Fruit fly (Drosophila melanogaster) whole organism, embryonic: ENCODE results near the gene CG14370.

ENCODE experiments used
- Abd-B ChIP-seq: fragments of 200-800 bp; sonication (Bioruptor generic); optimal IDR thresholded peaks from 2 replicates; lab custom pipeline; 2018; ENCODE audit warnings: missing biosample characterization, mild to moderate bottlenecking, missing genetic modification characterization, moderate library complexity
- Adf1 ChIP-seq: fragments of 200-800 bp; sonication (Bioruptor generic); IDR thresholded peaks from 2 replicates; pipeline ENCODE4 v1.3.6; 2022; ENCODE audit warnings: missing biosample characterization, missing genetic modification characterization
- CG10274 ChIP-seq: fragments of 200-800 bp; sonication (Bioruptor generic); optimal IDR thresholded peaks from 3 replicates; lab custom pipeline; 2017; ENCODE audit warnings: missing biosample characterization, mild to moderate bottlenecking, missing genetic modification characterization
- CG10979 ChIP-seq: fragments of 200-800 bp; sonication (Bioruptor generic); optimal IDR thresholded peaks from 2 replicates; lab custom pipeline; 2018; ENCODE audit warnings: missing biosample characterization, mild to moderate bottlenecking, missing genetic modification characterization, moderate library complexity
- CG11560 ChIP-seq: fragments of 200-800 bp; sonication (Bioruptor generic); IDR thresholded peaks from 3 replicates; pipeline ENCODE4 v1.3.6; 2022; ENCODE audit warnings: missing biosample characterization, missing genetic modification characterization
- CG12071 ChIP-seq: fragments of 200-800 bp; sonication (Bioruptor generic); optimal IDR thresholded peaks from 3 replicates; lab custom pipeline; 2018; ENCODE audit warnings: missing biosample characterization, mild to moderate bottlenecking, missing genetic modification characterization
- CG12659 ChIP-seq: fragments of 200-800 bp; sonication (Bioruptor generic); optimal IDR thresholded peaks from 3 replicates; lab custom pipeline; 2017; ENCODE audit warnings: mild to moderate bottlenecking, missing biosample characterization, missing genetic modification reagents, missing genetic modification characterization
- CG13296 ChIP-seq: fragments of 200-800 bp; sonication (Bioruptor generic); optimal IDR thresholded peaks from 3 replicates; lab custom pipeline; 2018; ENCODE audit warnings: missing biosample characterization, mild to moderate bottlenecking, missing genetic modification characterization
- CG13424 ChIP-seq: fragments of 200-800 bp; sonication (Bioruptor generic); optimal IDR thresholded peaks from 2 replicates; lab custom pipeline; 2019; ENCODE audit warnings: missing biosample characterization, mild to moderate bottlenecking, missing genetic modification characterization, moderate library complexity
- CG1603 ChIP-seq: fragments of 200-800 bp; sonication (Bioruptor generic); optimal IDR thresholded peaks from 2 replicates; lab custom pipeline; 2019; ENCODE audit warnings: missing biosample characterization, mild to moderate bottlenecking, missing genetic modification characterization, moderate library complexity
- CG32532 ChIP-seq: fragments of 200-800 bp; sonication (Bioruptor generic); IDR thresholded peaks from 2 replicates; pipeline ENCODE4 v1.3.6; 2022; ENCODE audit warnings: missing biosample characterization, missing genetic modification characterization
- CG3281 ChIP-seq: fragments of 200-800 bp; sonication (Bioruptor generic); optimal IDR thresholded peaks from 3 replicates; lab custom pipeline; 2017; ENCODE audit warnings: missing biosample characterization, mild to moderate bottlenecking, missing genetic modification characterization
- CG3726 ChIP-seq: fragments of 200-800 bp; sonication (Bioruptor generic); IDR thresholded peaks from 3 replicates; pipeline ENCODE4, ENCODE4 v1.3.6; 2022; ENCODE audit warnings: missing biosample characterization, missing genetic modification characterization
- CG3847 ChIP-seq: fragments of 200-800 bp; sonication (Bioruptor generic); IDR thresholded peaks from 2 replicates; pipeline ENCODE4 v1.3.6; 2022; ENCODE audit warnings: missing biosample characterization, missing genetic modification characterization
- CG6689 ChIP-seq: fragments of 200-800 bp; sonication (Bioruptor generic); IDR thresholded peaks from 2 replicates; pipeline ENCODE4 v1.3.6; 2022; ENCODE audit warnings: missing biosample characterization, missing genetic modification characterization
- CG6854 ChIP-seq: fragments of 200-800 bp; sonication (Bioruptor generic); optimal IDR thresholded peaks from 3 replicates; lab custom pipeline; 2017; ENCODE audit warnings: missing biosample characterization, mild to moderate bottlenecking, missing genetic modification characterization
- CG7839 ChIP-seq: fragments of 200-800 bp; sonication (Bioruptor generic); optimal IDR thresholded peaks from 3 replicates; lab custom pipeline; 2018; ENCODE audit warnings: missing biosample characterization, mild to moderate bottlenecking, missing genetic modification characterization, moderate library complexity
- CG7928 ChIP-seq: fragments of 200-800 bp; sonication (Bioruptor generic); optimal IDR thresholded peaks from 2 replicates; lab custom pipeline; 2017; ENCODE audit warnings: missing biosample characterization, mild to moderate bottlenecking, missing genetic modification characterization
- CG9609 ChIP-seq: fragments of 200-800 bp; sonication (Bioruptor generic); optimal IDR thresholded peaks from 3 replicates; lab custom pipeline; 2016; ENCODE audit warnings: missing biosample characterization, missing genetic modification characterization
- CG9817 ChIP-seq: fragments of 200-800 bp; sonication (Bioruptor generic); optimal IDR thresholded peaks from 2 replicates; lab custom pipeline; 2018; ENCODE audit warnings: missing biosample characterization, mild to moderate bottlenecking, missing genetic modification characterization, moderate library complexity
- CoRest ChIP-seq: fragments of 200-800 bp; sonication (Bioruptor generic); optimal IDR thresholded peaks from 3 replicates; lab custom pipeline; 2018; ENCODE audit warnings: missing biosample characterization, mild to moderate bottlenecking, missing genetic modification characterization, moderate library complexity
- Dbx ChIP-seq: fragments of 200-800 bp; sonication (Bioruptor generic); IDR thresholded peaks from 3 replicates; pipeline ENCODE4 v1.3.6; 2022; ENCODE audit warnings: missing biosample characterization, missing genetic modification characterization
- Dfd ChIP-seq, 2 experiments: fragments of >200 bp; optimal IDR thresholded peaks; 2 replicates each; lab custom pipeline; 2017; ENCODE audit warnings: missing biosample characterization in 2 of 2, missing genetic modification characterization in 2 of 2
- Fer3 ChIP-seq: fragments of 200-800 bp; sonication (Bioruptor generic); optimal IDR thresholded peaks from 2 replicates; lab custom pipeline; 2018; ENCODE audit warnings: missing biosample characterization, mild to moderate bottlenecking, missing genetic modification characterization, moderate library complexity
- HHEX ChIP-seq: fragments of 200-800 bp; sonication (Bioruptor generic); optimal IDR thresholded peaks from 3 replicates; lab custom pipeline; 2017; ENCODE audit warnings: missing biosample characterization, mild to moderate bottlenecking, missing genetic modification characterization, missing genetic modification reagents
- HLH3B ChIP-seq: fragments of 200-800 bp; sonication (Bioruptor generic); IDR thresholded peaks from 2 replicates; pipeline ENCODE4 v1.3.6; 2022; ENCODE audit warnings: missing biosample characterization, missing genetic modification characterization
- HLH4C ChIP-seq: fragments of 200-800 bp; sonication (Bioruptor generic); IDR thresholded peaks from 3 replicates; pipeline ENCODE4 v1.3.6; 2022; ENCODE audit warnings: missing biosample characterization, missing genetic modification characterization; ENCODE audit not compliant: partially characterized antibody
- HLH54F ChIP-seq: fragments of 200-800 bp; sonication (Bioruptor generic); optimal IDR thresholded peaks from 3 replicates; lab custom pipeline; 2016; ENCODE audit warnings: missing biosample characterization, missing genetic modification characterization
- HmgD ChIP-seq: fragments of 200-800 bp; sonication (Bioruptor generic); optimal IDR thresholded peaks from 3 replicates; lab custom pipeline; 2016; ENCODE audit warnings: missing biosample characterization, missing genetic modification characterization
- Kr ChIP-seq: fragments of 200-800 bp; sonication (Bioruptor generic); optimal IDR thresholded peaks from 2 replicates; lab custom pipeline; 2017; ENCODE audit warnings: missing biosample characterization, mild to moderate bottlenecking, missing genetic modification characterization
- Meics ChIP-seq: fragments of 200-800 bp; sonication (Bioruptor generic); optimal IDR thresholded peaks from 2 replicates; lab custom pipeline; 2017; ENCODE audit warnings: missing biosample characterization, mild to moderate bottlenecking, missing genetic modification characterization
- Myb ChIP-seq: fragments of 200-800 bp; sonication (Bioruptor generic); optimal IDR thresholded peaks from 2 replicates; lab custom pipeline; 2016; ENCODE audit warnings: missing biosample characterization, missing genetic modification characterization
- Optix ChIP-seq: fragments of 200-800 bp; sonication (Bioruptor generic); IDR thresholded peaks from 3 replicates; pipeline ENCODE4 v1.3.6; 2022; ENCODE audit warnings: missing biosample characterization, missing genetic modification characterization
- Ravus ChIP-seq: fragments of 200-800 bp; sonication (Bioruptor generic); IDR thresholded peaks from 2 replicates; pipeline ENCODE4 v1.3.6; 2022; ENCODE audit warnings: missing biosample characterization, missing genetic modification characterization
- Rfx ChIP-seq: fragments of 200-800 bp; sonication (Bioruptor generic); IDR thresholded peaks from 2 replicates; pipeline ENCODE4 v1.3.6; 2022; ENCODE audit warnings: missing biosample characterization, missing genetic modification characterization
- Sox102F ChIP-seq: fragments of 200-800 bp; sonication (Bioruptor generic); optimal IDR thresholded peaks from 2 replicates; lab custom pipeline; 2018; ENCODE audit warnings: missing biosample characterization, mild to moderate bottlenecking, missing genetic modification characterization, moderate library complexity
- Sry-δ ChIP-seq: fragments of 200-800 bp; sonication (Bioruptor generic); optimal IDR thresholded peaks from 2 replicates; lab custom pipeline; 2016; ENCODE audit warnings: missing biosample characterization, missing genetic modification characterization
- bsh ChIP-seq, 2 experiments: fragments of 200-800 bp; sonication (Bioruptor generic); optimal IDR thresholded peaks; 2 replicates each; lab custom pipeline; 2017 to 2018; ENCODE audit warnings: mild to moderate bottlenecking in 2 of 2, missing biosample characterization in 2 of 2, missing genetic modification characterization in 2 of 2, moderate library complexity in 1 of 2
- caup ChIP-seq: fragments of 200-800 bp; sonication (Bioruptor generic); optimal IDR thresholded peaks from 3 replicates; lab custom pipeline; 2017; ENCODE audit warnings: missing biosample characterization, mild to moderate bottlenecking, missing genetic modification characterization, moderate library complexity; ENCODE audit not compliant: severe bottlenecking
- chif ChIP-seq, 2 experiments: fragments of 200-800 bp; sonication (Bioruptor generic); optimal IDR thresholded peaks; 3 replicates each; lab custom pipeline; 2016; ENCODE audit warnings: missing biosample characterization in 2 of 2, missing genetic modification characterization in 2 of 2
- chinmo ChIP-seq: fragments of 200-800 bp; sonication (Bioruptor generic); IDR thresholded peaks from 4 replicates; pipeline ENCODE4 v1.3.6; 2022; ENCODE audit warnings: missing biosample characterization, missing genetic modification characterization; ENCODE audit not compliant: partially characterized antibody
- gem ChIP-seq: fragments of 200-800 bp; sonication (Bioruptor generic); optimal IDR thresholded peaks from 2 replicates; lab custom pipeline; 2019; ENCODE audit warnings: missing biosample characterization, mild to moderate bottlenecking, missing genetic modification characterization, moderate library complexity
- gsb ChIP-seq: fragments of 200-800 bp; sonication (Bioruptor generic); IDR thresholded peaks from 2 replicates; pipeline ENCODE4 v1.3.6; 2022; ENCODE audit warnings: missing biosample characterization, missing genetic modification characterization
- klu ChIP-seq: fragments of 200-800 bp; sonication (Bioruptor generic); IDR thresholded peaks from 2 replicates; pipeline ENCODE4 v1.3.6; 2022; ENCODE audit warnings: missing biosample characterization, missing genetic modification characterization
- lab ChIP-seq: fragments of 200-800 bp; sonication (Bioruptor generic); optimal IDR thresholded peaks from 3 replicates; lab custom pipeline; 2017; ENCODE audit warnings: missing biosample characterization, missing genetic modification characterization, mild to moderate bottlenecking, moderate library complexity, missing genetic modification reagents
- sisA ChIP-seq: fragments of 200-800 bp; sonication (Bioruptor generic); IDR thresholded peaks from 2 replicates; pipeline ENCODE4 v1.3.6; 2022; ENCODE audit warnings: missing biosample characterization, missing genetic modification characterization
- tgo ChIP-seq: fragments of 200-800 bp; sonication (Bioruptor generic); IDR thresholded peaks from 3 replicates; pipeline ENCODE4 v1.3.6; 2022; ENCODE audit warnings: missing biosample characterization, missing genetic modification characterization
- tio ChIP-seq: fragments of 200-800 bp; sonication (Bioruptor generic); optimal IDR thresholded peaks from 2 replicates; lab custom pipeline; 2017; ENCODE audit warnings: missing biosample characterization, missing genetic modification characterization, inconsistent platforms
- unpg ChIP-seq: fragments of 200-800 bp; sonication (Bioruptor generic); optimal IDR thresholded peaks from 3 replicates; lab custom pipeline; 2018; ENCODE audit warnings: missing biosample characterization, mild to moderate bottlenecking, missing genetic modification characterization, moderate library complexity
- zen2 ChIP-seq: fragments of 200-800 bp; sonication (Bioruptor generic); IDR thresholded peaks from 3 replicates; pipeline ENCODE4 v1.3.6; 2022; ENCODE audit warnings: missing biosample characterization, missing genetic modification characterization; ENCODE audit not compliant: partially characterized antibody
- zfh1 ChIP-seq: fragments of 200-800 bp; sonication (Bioruptor generic); IDR thresholded peaks from 3 replicates; pipeline ENCODE4 v1.3.6; 2022; ENCODE audit warnings: missing biosample characterization, missing genetic modification characterization

The CG14370 gene

DNA sequence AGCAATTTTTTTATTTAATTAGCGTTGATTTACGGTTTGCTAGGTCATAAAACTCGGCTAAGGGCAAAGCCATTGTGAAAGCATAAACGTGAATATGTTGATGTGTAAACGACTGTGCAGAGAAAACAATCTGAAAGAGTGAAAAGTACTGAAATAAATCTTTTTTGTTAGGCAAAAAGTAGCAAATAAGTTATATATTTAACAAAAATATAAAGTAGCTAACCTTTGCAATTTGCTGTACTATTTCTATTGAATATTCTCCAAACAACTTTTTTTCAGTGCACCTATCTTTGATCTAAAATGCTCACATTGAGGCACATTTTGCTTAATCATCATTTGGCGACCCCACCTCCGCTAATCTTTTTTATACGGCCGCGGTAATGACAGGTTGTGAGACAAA lies 8.6 kb downstream of the CG14370 start (continued):
- TF ChIP-seq CG1603 (tag; lab: Kevin White, UChicago) (peak; percentile 6), gem (tag; lab: Kevin White, UChicago) (peak; percentile 50), Adf1 (GFP tag; lab: Robert Waterston, UW) (no peak), CG11560 (tag; lab: Robert Waterston, UW) (0 out of 3 replicates have a peak, but pooled peaks have one; percentile 13), CG10274 (GFP tag; lab: Kevin White, UChicago) (no peak), chif (GFP tag; optimal IDR thresholded peaks at IDR 0.05; lab: Kevin White, UChicago) (no peak), Dfd (GFP tag; optimal IDR thresholded peaks at IDR 0.05; lab: Kevin White, UChicago) (no peak), CG32532 (GFP tag; lab: Robert Waterston, UW) (peak; percentile 39; the same call in 1 of the 2 replicates), CG10979 (tag; lab: Kevin White, UChicago) (no peak), lab (peak; percentile 15), HLH54F (GFP tag; lab: Kevin White, UChicago) (no peak), CG13424 (tag; lab: Kevin White, UChicago) (no peak), unpg (peak; percentile 30), Sox102F (GFP tag; lab: Kevin White, UChicago) (peak; percentile 23), tio (GFP tag; lab: Kevin White, UChicago) (peak; percentile 0), Abd-B (no peak), CG3726 (no peak), CG9817 (tag; lab: Kevin White, UChicago) (peak; percentile 4), Rfx (GFP tag; lab: Robert Waterston, UW) (peak; percentile 52; the same call in 1 of the 2 replicates), Meics (GFP tag; lab: Kevin White, UChicago) (peak; percentile 34), zfh1 (no peak), CG6689 (peak; percentile 40; the same call in 1 of the 2 replicates), Fer3 (peak; percentile 2), CG7839 (tag; lab: Kevin White, UChicago) (peak; percentile 28), HLH3B (GFP tag; lab: Robert Waterston, UW) (0 out of 2 replicates have a peak, but pooled peaks have one; percentile 18), Sry-δ (no peak), tgo (GFP tag; lab: Robert Waterston, UW) (peak; percentile 48; the same call in 2 of the 3 replicates), Myb (GFP tag; lab: Kevin White, UChicago) (no peak), sisA (GFP tag; lab: Robert Waterston, UW) (0 out of 2 replicates have a peak, but pooled peaks have one; percentile 12), CG3847 (no peak)

DNA sequence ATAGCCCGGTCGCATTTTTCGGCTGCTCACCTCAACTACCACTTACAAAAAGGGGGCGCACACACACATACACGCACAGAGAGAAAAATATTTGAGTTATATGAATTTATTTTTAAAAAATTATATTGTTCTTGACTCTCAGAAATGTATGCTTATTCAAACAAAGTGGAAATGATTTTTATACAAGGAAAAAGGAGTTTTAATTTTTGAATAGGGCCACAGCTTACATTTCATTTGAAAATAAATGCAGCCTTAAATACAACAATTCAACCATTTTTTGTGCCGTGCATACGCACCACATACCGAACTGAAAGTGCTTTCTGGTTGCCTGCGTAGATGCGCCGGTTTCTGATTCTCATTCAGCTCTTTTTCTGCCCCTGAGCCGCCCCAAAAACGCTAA lies 12.7 kb downstream of the CG14370 start:
- TF ChIP-seq Dbx, result 0 out of 3 replicates have a peak, but pooled peaks have one; percentile 41
- no peak for TF ChIP-seq bsh (GFP tag; optimal IDR thresholded peaks at IDR 0.05; lab: Kevin White, UChicago)
- TF ChIP-seq klu (GFP tag; lab: Robert Waterston, UW), result no peak
- TF ChIP-seq CG13296 (GFP tag; lab: Kevin White, UChicago), result peak; percentile 28
- peak; percentile 48 for TF ChIP-seq CG3281 (GFP tag; lab: Kevin White, UChicago)
- TF ChIP-seq CG9609 (GFP tag; lab: Kevin White, UChicago), result no peak
- TF ChIP-seq gsb (GFP tag; lab: Robert Waterston, UW), result no peak
- TF ChIP-seq Kr (GFP tag; lab: Kevin White, UChicago), result no peak
- no peak for TF ChIP-seq Optix
- TF ChIP-seq CG12071, result no peak
- TF ChIP-seq chinmo (GFP tag; lab: Robert Waterston, UW), result no peak
- peak; percentile 1 for TF ChIP-seq caup (GFP tag; lab: Kevin White, UChicago)
- TF ChIP-seq CG12659 (GFP tag; lab: Kevin White, UChicago), result peak; percentile 2
- TF ChIP-seq CoRest (tag; lab: Kevin White, UChicago), result peak; percentile 37
- TF ChIP-seq HmgD, result no peak
- TF ChIP-seq CG7928 (GFP tag; lab: Kevin White, UChicago), result no peak
- TF ChIP-seq HHEX (GFP tag; lab: Kevin White, UChicago), result no peak
- no peak for TF ChIP-seq Ravus (GFP tag; lab: Robert Waterston, UW)
- TF ChIP-seq zen2 (GFP tag; lab: Robert Waterston, UW), result no peak
- no peak for TF ChIP-seq HLH4C (GFP tag; lab: Robert Waterston, UW)
- TF ChIP-seq CG6854 (GFP tag; lab: Kevin White, UChicago), result no peak
- peak; percentile 32 for TF ChIP-seq CG13424 (tag; lab: Kevin White, UChicago)
